Worm (Caenorhabditis elegans): ENCODE data around the gene dlhd-1.

DNA sequence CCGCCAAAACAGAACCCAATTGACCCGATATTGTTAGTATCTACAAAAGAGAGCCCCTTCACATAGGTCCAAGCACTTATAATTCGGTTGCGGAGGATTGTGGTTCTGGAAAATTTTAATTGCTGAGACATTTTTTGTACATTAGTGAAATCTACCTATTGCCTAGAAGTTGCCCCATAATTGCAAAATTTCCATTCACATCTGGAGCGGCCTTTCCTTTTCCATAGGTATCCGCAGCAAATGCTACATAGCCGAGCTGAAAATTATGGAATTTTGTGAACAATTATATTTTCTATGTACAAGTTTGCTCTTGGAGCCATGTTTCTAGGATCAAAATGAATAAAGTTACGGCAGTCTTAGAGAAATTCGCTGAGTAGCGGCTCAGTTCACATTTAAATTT is 1.1 kb downstream of the dlhd-1 start:
- TF ChIP-seq nhr-23 (tag; optimal IDR thresholded peaks at IDR 0.05) (no peak), egl-27 (tag; optimal IDR thresholded peaks at IDR 0.05) (no peak), ceh-9 (tag; optimal IDR thresholded peaks at IDR 0.05) (no peak), nhr-237 (tag; optimal IDR thresholded peaks at IDR 0.05) (no peak), mdl-1 (tag; optimal IDR thresholded peaks at IDR 0.05) (no peak), lin-39 (tag; optimal IDR thresholded peaks at IDR 0.05) (no peak)
